Fruit fly (Drosophila melanogaster) whole organism, embryonic: ENCODE results near the gene Vha100-5.

Source experiments
- ATbp ChIP-seq: fragments of 200-800 bp; sonication (Bioruptor generic); optimal IDR thresholded peaks from 2 replicates; lab custom pipeline; 2017; ENCODE audit warnings: missing biosample characterization, mild to moderate bottlenecking, missing genetic modification characterization, missing genetic modification reagents
- BtbVII ChIP-seq: fragments of 200-800 bp; sonication (Bioruptor generic); optimal IDR thresholded peaks from 3 replicates; lab custom pipeline; 2017; ENCODE audit warnings: missing biosample characterization, mild to moderate bottlenecking, missing genetic modification characterization
- CG11247 ChIP-seq: fragments of 200-800 bp; sonication (Bioruptor generic); IDR thresholded peaks from 2 replicates; pipeline ENCODE4 v1.3.6; 2022; ENCODE audit warnings: missing biosample characterization, missing genetic modification characterization
- CG11560 ChIP-seq: fragments of 200-800 bp; sonication (Bioruptor generic); IDR thresholded peaks from 3 replicates; pipeline ENCODE4 v1.3.6; 2022; ENCODE audit warnings: missing biosample characterization, missing genetic modification characterization
- CG12071 ChIP-seq: fragments of 200-800 bp; sonication (Bioruptor generic); optimal IDR thresholded peaks from 3 replicates; lab custom pipeline; 2018; ENCODE audit warnings: missing biosample characterization, mild to moderate bottlenecking, missing genetic modification characterization
- CG12391 ChIP-seq: fragments of 200-800 bp; sonication (Bioruptor generic); optimal IDR thresholded peaks from 3 replicates; lab custom pipeline; 2018; ENCODE audit warnings: missing biosample characterization, mild to moderate bottlenecking, missing genetic modification characterization, moderate library complexity
- CG14014 ChIP-seq: fragments of 200-800 bp; sonication (Bioruptor generic); IDR thresholded peaks from 2 replicates; pipeline ENCODE4 v1.3.6; 2022; ENCODE audit warnings: missing biosample characterization, missing genetic modification characterization
- CG14860 ChIP-seq: fragments of 200-800 bp; sonication (Bioruptor generic); IDR thresholded peaks from 3 replicates; pipeline ENCODE4 v1.3.6; 2022; ENCODE audit warnings: missing biosample characterization, missing genetic modification characterization; ENCODE audit not compliant: partially characterized antibody
- CG1603 ChIP-seq: fragments of 200-800 bp; sonication (Bioruptor generic); optimal IDR thresholded peaks from 2 replicates; lab custom pipeline; 2019; ENCODE audit warnings: missing biosample characterization, mild to moderate bottlenecking, missing genetic modification characterization, moderate library complexity
- CG17568 ChIP-seq: fragments of 200-800 bp; sonication (Bioruptor generic); optimal IDR thresholded peaks from 2 replicates; lab custom pipeline; 2018; ENCODE audit warnings: missing biosample characterization, mild to moderate bottlenecking, missing genetic modification characterization, moderate library complexity
- CG2678 ChIP-seq: fragments of 200-800 bp; sonication (Bioruptor generic); optimal IDR thresholded peaks from 3 replicates; lab custom pipeline; 2019; ENCODE audit warnings: missing biosample characterization, mild to moderate bottlenecking, missing genetic modification characterization, moderate library complexity
- CG34376 ChIP-seq: fragments of 200-800 bp; sonication (Bioruptor generic); optimal IDR thresholded peaks from 2 replicates; lab custom pipeline; 2018; ENCODE audit warnings: missing biosample characterization, mild to moderate bottlenecking, missing genetic modification characterization
- CG6175 ChIP-seq: fragments of 200-800 bp; sonication (Bioruptor generic); IDR thresholded peaks from 3 replicates; pipeline ENCODE4 v1.3.6; 2022; ENCODE audit warnings: missing biosample characterization, missing genetic modification characterization
- CG6813 ChIP-seq: fragments of 200-800 bp; sonication (Bioruptor generic); optimal IDR thresholded peaks from 2 replicates; lab custom pipeline; 2017; ENCODE audit warnings: missing biosample characterization, missing genetic modification characterization, mild to moderate bottlenecking, moderate library complexity, missing genetic modification reagents
- CG7372 ChIP-seq: fragments of 200-800 bp; sonication (Bioruptor generic); IDR thresholded peaks from 2 replicates; pipeline ENCODE4 v1.3.6; 2022; ENCODE audit warnings: missing biosample characterization, missing genetic modification characterization
- CG8290 ChIP-seq, 3 experiments: fragments of 200-800 bp; sonication (Bioruptor generic); optimal IDR thresholded peaks; 2 replicates each; lab custom pipeline; 2016 to 2019; ENCODE audit warnings: missing biosample characterization in 3 of 3, missing genetic modification characterization in 3 of 3, mild to moderate bottlenecking in 2 of 3, moderate library complexity in 1 of 3
- CG8388 ChIP-seq: fragments of 200-800 bp; sonication (Bioruptor generic); optimal IDR thresholded peaks from 2 replicates; lab custom pipeline; 2019; ENCODE audit warnings: missing biosample characterization, mild to moderate bottlenecking, missing genetic modification characterization, moderate library complexity
- CrebB ChIP-seq: fragments of 200-800 bp; sonication (Bioruptor generic); optimal IDR thresholded peaks from 3 replicates; lab custom pipeline; 2018; ENCODE audit warnings: missing biosample characterization, mild to moderate bottlenecking, missing genetic modification characterization
- Doc2 ChIP-seq: fragments of 200-800 bp; sonication (Bioruptor generic); IDR thresholded peaks from 2 replicates; pipeline ENCODE4 v1.3.6; 2022; ENCODE audit warnings: missing biosample characterization, missing genetic modification characterization
- E2f2 ChIP-seq: fragments of 200-800 bp; sonication (Bioruptor generic); IDR thresholded peaks from 2 replicates; pipeline ENCODE4 v1.3.6; 2022; ENCODE audit warnings: missing biosample characterization, missing genetic modification characterization
- GATAe ChIP-seq: fragments of 200-800 bp; sonication (Bioruptor generic); conservative IDR thresholded peaks from 2 replicates; pipeline ENCODE4 v1.3.6; 2022; ENCODE audit warnings: missing biosample characterization, missing genetic modification characterization
- Hey ChIP-seq: fragments of 200-800 bp; sonication (Bioruptor generic); optimal IDR thresholded peaks from 3 replicates; lab custom pipeline; 2018; ENCODE audit warnings: missing biosample characterization, mild to moderate bottlenecking, missing genetic modification characterization
- Hmr ChIP-seq: fragments of 200-800 bp; sonication (Bioruptor generic); optimal IDR thresholded peaks from 3 replicates; lab custom pipeline; 2017; ENCODE audit warnings: mild to moderate bottlenecking, missing biosample characterization, missing genetic modification reagents, missing genetic modification characterization
- Hr3 ChIP-seq: fragments of 200-800 bp; sonication (Bioruptor generic); optimal IDR thresholded peaks from 3 replicates; lab custom pipeline; 2016; ENCODE audit warnings: missing biosample characterization, missing genetic modification characterization
- Lhr ChIP-seq: fragments of 200-800 bp; sonication (Bioruptor generic); optimal IDR thresholded peaks from 3 replicates; lab custom pipeline; 2017; ENCODE audit warnings: mild to moderate bottlenecking, missing biosample characterization, missing genetic modification reagents, missing genetic modification characterization
- MBD-R2 ChIP-seq: fragments of 200-800 bp; sonication (Bioruptor generic); IDR thresholded peaks from 2 replicates; pipeline ENCODE4 v1.3.6; 2022; ENCODE audit warnings: missing biosample characterization, missing genetic modification characterization
- NC2β ChIP-seq: fragments of 200-800 bp; sonication (Bioruptor generic); optimal IDR thresholded peaks from 2 replicates; lab custom pipeline; 2016; ENCODE audit warnings: missing biosample characterization, missing genetic modification characterization
- Nf-YA ChIP-seq: fragments of 200-800 bp; sonication (Bioruptor generic); IDR thresholded peaks from 2 replicates; pipeline ENCODE4 v1.3.6; 2022; ENCODE audit warnings: missing biosample characterization, missing genetic modification characterization
- Pdp1 ChIP-seq, 2 experiments: fragments of 200-800 bp; sonication (Bioruptor generic); optimal IDR thresholded peaks; 3 replicates each; lab custom pipeline; 2016; ENCODE audit warnings: missing biosample characterization in 2 of 2, missing genetic modification characterization in 2 of 2, mild to moderate bottlenecking in 1 of 2, moderate library complexity in 1 of 2
- Sin3A ChIP-seq: fragments of >200 bp; optimal IDR thresholded peaks from 2 replicates; lab custom pipeline; 2018
- Sox100B ChIP-seq: fragments of 200-800 bp; sonication (Bioruptor generic); optimal IDR thresholded peaks from 3 replicates; lab custom pipeline; 2018; ENCODE audit warnings: missing biosample characterization, mild to moderate bottlenecking, missing genetic modification characterization
- Vsx1 ChIP-seq: fragments of 200-800 bp; sonication (Bioruptor generic); optimal IDR thresholded peaks from 2 replicates; lab custom pipeline; 2017; ENCODE audit warnings: missing biosample characterization, mild to moderate bottlenecking, missing genetic modification characterization, missing genetic modification reagents
- ara ChIP-seq: fragments of 200-800 bp; sonication (Bioruptor generic); IDR thresholded peaks from 2 replicates; pipeline ENCODE4 v1.3.6; 2022; ENCODE audit warnings: missing biosample characterization, missing genetic modification characterization
- ci ChIP-seq: fragments of 200-800 bp; sonication (Bioruptor generic); IDR thresholded peaks from 3 replicates; pipeline ENCODE4 v1.3.6; 2022; ENCODE audit warnings: missing biosample characterization, missing genetic modification characterization
- dan ChIP-seq: fragments of 200-800 bp; sonication (Bioruptor generic); IDR thresholded peaks from 2 replicates; pipeline ENCODE4 v1.3.6; 2022; ENCODE audit warnings: missing biosample characterization, missing genetic modification characterization
- exex ChIP-seq: fragments of 200-800 bp; sonication (Bioruptor generic); optimal IDR thresholded peaks from 4 replicates; lab custom pipeline; 2018; ENCODE audit warnings: missing biosample characterization, mild to moderate bottlenecking, missing genetic modification characterization, moderate library complexity
- eyg ChIP-seq: fragments of 200-800 bp; sonication (Bioruptor generic); optimal IDR thresholded peaks from 3 replicates; lab custom pipeline; 2016; ENCODE audit warnings: missing biosample characterization, missing genetic modification characterization
- ftz-f1 ChIP-seq: fragments of 200-800 bp; sonication (Bioruptor generic); optimal IDR thresholded peaks from 2 replicates; lab custom pipeline; 2016; ENCODE audit warnings: missing biosample characterization, missing genetic modification characterization
- gem ChIP-seq: fragments of 200-800 bp; sonication (Bioruptor generic); optimal IDR thresholded peaks from 2 replicates; lab custom pipeline; 2019; ENCODE audit warnings: missing biosample characterization, mild to moderate bottlenecking, missing genetic modification characterization, moderate library complexity
- lab ChIP-seq: fragments of 200-800 bp; sonication (Bioruptor generic); optimal IDR thresholded peaks from 3 replicates; lab custom pipeline; 2017; ENCODE audit warnings: missing biosample characterization, missing genetic modification characterization, mild to moderate bottlenecking, moderate library complexity, missing genetic modification reagents
- lov ChIP-seq, 2 experiments: fragments of 200-800 bp in 1 of 2; fragments of >200 bp in 1 of 2; sonication (Bioruptor generic) in 1 of 2; IDR thresholded peaks in 1 of 2; optimal IDR thresholded peaks in 1 of 2; 2 replicates in 1 of 2; 3 replicates in 1 of 2; pipeline versions ENCODE4 v1.3.6 to Lab custom; 2017 to 2022; ENCODE audit warnings: missing biosample characterization in 1 of 2, missing genetic modification characterization in 1 of 2
- org-1 ChIP-seq: fragments of 200-800 bp; sonication (Bioruptor generic); optimal IDR thresholded peaks from 2 replicates; lab custom pipeline; 2017; ENCODE audit warnings: missing biosample characterization, missing genetic modification characterization
- row ChIP-seq: fragments of 200-800 bp; sonication (Bioruptor generic); IDR thresholded peaks from 3 replicates; pipeline ENCODE4 v1.3.6; 2022; ENCODE audit warnings: missing biosample characterization, missing genetic modification characterization
- schlank ChIP-seq: fragments of 200-800 bp; sonication (Bioruptor generic); optimal IDR thresholded peaks from 2 replicates; lab custom pipeline; 2018; ENCODE audit warnings: missing biosample characterization, mild to moderate bottlenecking, missing genetic modification characterization
- stc ChIP-seq: fragments of 200-800 bp; sonication (Bioruptor generic); IDR thresholded peaks from 2 replicates; pipeline ENCODE4 v1.3.6; 2022; ENCODE audit warnings: missing biosample characterization, missing genetic modification characterization
- sug ChIP-seq: fragments of 200-800 bp; optimal IDR thresholded peaks from 2 replicates; lab custom pipeline; 2019; ENCODE audit warnings: missing biosample characterization, mild to moderate bottlenecking, missing genetic modification characterization, moderate library complexity
- tin ChIP-seq: fragments of 200-800 bp; sonication (Bioruptor generic); optimal IDR thresholded peaks from 3 replicates; lab custom pipeline; 2016; ENCODE audit warnings: missing biosample characterization, missing genetic modification characterization
- unpg ChIP-seq: fragments of 200-800 bp; sonication (Bioruptor generic); optimal IDR thresholded peaks from 3 replicates; lab custom pipeline; 2018; ENCODE audit warnings: missing biosample characterization, mild to moderate bottlenecking, missing genetic modification characterization, moderate library complexity
- zen ChIP-seq: fragments of 200-800 bp; sonication (Bioruptor generic); optimal IDR thresholded peaks from 3 replicates; lab custom pipeline; 2018; ENCODE audit warnings: missing biosample characterization, mild to moderate bottlenecking, missing genetic modification characterization, moderate library complexity
- zfh1 ChIP-seq: fragments of 200-800 bp; sonication (Bioruptor generic); IDR thresholded peaks from 3 replicates; pipeline ENCODE4 v1.3.6; 2022; ENCODE audit warnings: missing biosample characterization, missing genetic modification characterization

Vha100-5 gene

dm6 chr2L:11735975-11736374, 2.8 kb upstream of the Vha100-5 start (continued):
- peak; percentile 43 for TF ChIP-seq CG17568 (GFP tag; lab: Kevin White, UChicago)
- peak; percentile 42 for TF ChIP-seq Hmr (GFP tag; lab: Kevin White, UChicago)
- TF ChIP-seq Sin3A (lab: Kevin White, UChicago): no peak
- peak in 1 of 2 experiments; percentile 21 for TF ChIP-seq Pdp1 (GFP tag; optimal IDR thresholded peaks at IDR 0.05; lab: Kevin White, UChicago)
- TF ChIP-seq ara (GFP tag; lab: Robert Waterston, UW): no peak
- peak; percentile 5 for TF ChIP-seq CG8388 (GFP tag; lab: Kevin White, UChicago)
- no peak for TF ChIP-seq CG7372 (GFP tag; lab: Robert Waterston, UW)
- TF ChIP-seq BtbVII: peak; percentile 56
- peak; percentile 27 for TF ChIP-seq ATbp (GFP tag; lab: Kevin White, UChicago)
- TF ChIP-seq CG12071 (GFP tag; lab: Kevin White, UChicago): peak; percentile 50
- peak; percentile 92 for TF ChIP-seq exex
- peak; percentile 53 for TF ChIP-seq unpg (GFP tag; lab: Kevin White, UChicago)
- TF ChIP-seq E2f2: no peak
- TF ChIP-seq CG2678 (tag; lab: Kevin White, UChicago): peak; percentile 59
- TF ChIP-seq gem: peak; percentile 2
- TF ChIP-seq CG1603 (tag; lab: Kevin White, UChicago): peak; percentile 26
- peak; percentile 39 for TF ChIP-seq lab (GFP tag; lab: Kevin White, UChicago)
- peak; percentile 48 for TF ChIP-seq zen
- TF ChIP-seq Vsx1 (GFP tag; lab: Kevin White, UChicago): peak; percentile 57
- peak; percentile 10 for TF ChIP-seq schlank
- no peak for TF ChIP-seq CG11247 (GFP tag; lab: Robert Waterston, UW)
- TF ChIP-seq lov (optimal IDR thresholded peaks at IDR 0.05; lab: Kevin White, UChicago): no peak
- TF ChIP-seq lov (GFP tag; IDR thresholded peaks at IDR 0.05; lab: Robert Waterston, UW): 0 out of 3 replicates have a peak, but pooled peaks have one; percentile 29
- TF ChIP-seq CG34376 (GFP tag; lab: Kevin White, UChicago): peak; percentile 84
- no peak for TF ChIP-seq MBD-R2 (GFP tag; lab: Robert Waterston, UW)
- no peak for TF ChIP-seq tin
- no peak for TF ChIP-seq zfh1 (GFP tag; lab: Robert Waterston, UW)
- no peak for TF ChIP-seq NC2β (GFP tag; lab: Kevin White, UChicago)
- peak; percentile 49 for TF ChIP-seq sug
- no peak for TF ChIP-seq CG12391 (tag; lab: Kevin White, UChicago)
- 0 out of 2 replicates have a peak, but pooled peaks have one; percentile 34 for TF ChIP-seq GATAe (GFP tag; lab: Robert Waterston, UW)
- TF ChIP-seq org-1 (GFP tag; lab: Kevin White, UChicago): no peak
- peak; percentile 15 for TF ChIP-seq Sox100B (GFP tag; lab: Kevin White, UChicago)
- peak; percentile 35; the same call in 1 of the 2 replicates for TF ChIP-seq CG14014 (GFP tag; lab: Robert Waterston, UW)
- no peak for TF ChIP-seq row
- no peak for TF ChIP-seq CG8290 (GFP tag; optimal IDR thresholded peaks at IDR 0.05; lab: Kevin White, UChicago)
- peak in 1 of 2 experiments; percentile 49 for TF ChIP-seq CG8290 (tag; optimal IDR thresholded peaks at IDR 0.05; lab: Kevin White, UChicago)
- no peak for TF ChIP-seq Lhr (GFP tag; lab: Kevin White, UChicago)
- no peak for TF ChIP-seq Doc2 (GFP tag; lab: Robert Waterston, UW)
- TF ChIP-seq Hey (tag; lab: Kevin White, UChicago): peak; percentile 12
- peak; percentile 8 for TF ChIP-seq CG6813 (GFP tag; lab: Kevin White, UChicago)
- no peak for TF ChIP-seq dan (GFP tag; lab: Robert Waterston, UW)
- TF ChIP-seq Hr3 (GFP tag; lab: Kevin White, UChicago): no peak
- TF ChIP-seq CG11560 (tag; lab: Robert Waterston, UW): no peak
- no peak for TF ChIP-seq ftz-f1
- peak; percentile 57 for TF ChIP-seq CrebB (tag; lab: Kevin White, UChicago)
- TF ChIP-seq stc (GFP tag; lab: Robert Waterston, UW): 0 out of 2 replicates have a peak, but pooled peaks have one; percentile 32
- TF ChIP-seq ci: 0 out of 3 replicates have a peak, but pooled peaks have one; percentile 40
- no peak for TF ChIP-seq CG14860
- no peak for TF ChIP-seq Nf-YA (GFP tag; lab: Robert Waterston, UW)
- TF ChIP-seq CG6175 (GFP tag; lab: Robert Waterston, UW): no peak
- no peak for TF ChIP-seq eyg (GFP tag; lab: Kevin White, UChicago)
